Comparison of ENCODE assay signal across 1 worm cellular context in genomic region chrII:9892409-9892808, ce11.
TF ChIP-seq lines count a peak whose summit lies in the region.

Gene C08H9.16 (plus strand): TSS chrII:9892778.

TF ChIP-seq in whole organism, L1 larva, 84 proteins besides CTCF, POLR2A, EP300 and RAD21 (continued from another document):
- TF ChIP-seq zip-4 (GFP tag; optimal IDR thresholded peaks at IDR 0.05; lab: Kevin White, UChicago) (no peak), ceh-90 (tag; optimal IDR thresholded peaks at IDR 0.05; lab: Kevin White, UChicago) (no peak), irx-1 (tag; optimal IDR thresholded peaks at IDR 0.05; lab: Kevin White, UChicago) (peak; percentile 1), ztf-4 (tag; optimal IDR thresholded peaks at IDR 0.05; lab: Kevin White, UChicago) (peak; percentile 28), nhr-84 (tag; optimal IDR thresholded peaks at IDR 0.05; lab: Kevin White, UChicago) (no peak), nhr-47 (tag; optimal IDR thresholded peaks at IDR 0.05; lab: Kevin White, UChicago) (no peak), unc-30 (tag; optimal IDR thresholded peaks at IDR 0.05; lab: Kevin White, UChicago) (no peak), snu-23 (GFP tag; optimal IDR thresholded peaks at IDR 0.05; lab: Kevin White, UChicago) (no peak), nhr-77 (tag; optimal IDR thresholded peaks at IDR 0.05; lab: Kevin White, UChicago) (no peak), hlh-4 (tag; optimal IDR thresholded peaks at IDR 0.05; lab: Kevin White, UChicago) (no peak), lin-13 (GFP tag; optimal IDR thresholded peaks at IDR 0.05; lab: Kevin White, UChicago) (no peak), jun-1 (tag; optimal IDR thresholded peaks at IDR 0.05; lab: Kevin White, UChicago) (no peak), lir-3 (tag; optimal IDR thresholded peaks at IDR 0.05; lab: Kevin White, UChicago; ENCODE audit: poor library complexity) (no peak), ceh-8 (GFP tag; optimal IDR thresholded peaks at IDR 0.05; lab: Kevin White, UChicago) (no peak), egl-13 (tag; optimal IDR thresholded peaks at IDR 0.05; lab: Kevin White, UChicago) (no peak), lin-35 (GFP tag; optimal IDR thresholded peaks at IDR 0.05; lab: Kevin White, UChicago) (peak; percentile 30 to 71), ets-5 (GFP tag; IDR thresholded peaks at IDR 0.05; lab: Robert Waterston, UW) (no peak), C04F5.9 (tag; optimal IDR thresholded peaks at IDR 0.05; lab: Kevin White, UChicago) (no peak), fkh-4 (tag; optimal IDR thresholded peaks at IDR 0.05; lab: Kevin White, UChicago; ENCODE audit: borderline replicate concordance) (no peak), unc-98 (GFP tag; IDR thresholded peaks at IDR 0.05; lab: Robert Waterston, UW) (no peak), elt-2 (tag; optimal IDR thresholded peaks at IDR 0.05; lab: Kevin White, UChicago) (no peak), hlh-17 (GFP tag; optimal IDR thresholded peaks at IDR 0.05; lab: Kevin White, UChicago; ENCODE audit: borderline replicate concordance) (no peak), mef-2 (tag; optimal IDR thresholded peaks at IDR 0.05; lab: Kevin White, UChicago) (no peak), tlp-1 (tag; optimal IDR thresholded peaks at IDR 0.05; lab: Kevin White, UChicago) (no peak), zag-1 (tag; optimal IDR thresholded peaks at IDR 0.05; lab: Kevin White, UChicago) (no peak), nhr-20 (tag; optimal IDR thresholded peaks at IDR 0.05; lab: Kevin White, UChicago) (peak; percentile 7), elt-3 (tag; optimal IDR thresholded peaks at IDR 0.05; lab: Kevin White, UChicago) (peak in 1 of 6 experiments; percentile 68), nhr-11 (tag; optimal IDR thresholded peaks at IDR 0.05; lab: Kevin White, UChicago) (no peak), fkh-10 (GFP tag; optimal IDR thresholded peaks at IDR 0.05; lab: Kevin White, UChicago) (no peak), hpl-2 (GFP tag; optimal IDR thresholded peaks at IDR 0.05; lab: Kevin White, UChicago) (no peak), nhr-76 (tag; optimal IDR thresholded peaks at IDR 0.05; lab: Kevin White, UChicago) (no peak), vab-15 (tag; optimal IDR thresholded peaks at IDR 0.05; lab: Kevin White, UChicago) (no peak), ceh-63 (GFP tag; optimal IDR thresholded peaks at IDR 0.05; lab: Kevin White, UChicago) (no peak), lin-14 (GFP tag; optimal IDR thresholded peaks at IDR 0.05; lab: Kevin White, UChicago) (peak; percentile 38), lin-39 (tag; optimal IDR thresholded peaks at IDR 0.05; lab: Kevin White, UChicago) (no peak), mdl-1 (tag; optimal IDR thresholded peaks at IDR 0.05; lab: Kevin White, UChicago) (no peak), unc-62 (GFP tag; optimal IDR thresholded peaks at IDR 0.05; lab: Kevin White, UChicago) (no peak), ceh-88 (GFP tag; IDR thresholded peaks at IDR 0.05; lab: Robert Waterston, UW) (no peak), ama-1 (optimal IDR thresholded peaks at IDR 0.05; lab: Kevin White, UChicago) (no peak), ces-1 (GFP tag; optimal IDR thresholded peaks at IDR 0.05; lab: Kevin White, UChicago) (no peak), skn-1 (tag; optimal IDR thresholded peaks at IDR 0.05; lab: Kevin White, UChicago) (peak; percentile 58), unc-130 (tag; optimal IDR thresholded peaks at IDR 0.05; lab: Kevin White, UChicago) (no peak), C34B4.2 (tag; optimal IDR thresholded peaks at IDR 0.05; lab: Kevin White, UChicago) (no peak), nhr-28 (tag; optimal IDR thresholded peaks at IDR 0.05; lab: Kevin White, UChicago) (no peak), pqm-1 (tag; optimal IDR thresholded peaks at IDR 0.05; lab: Kevin White, UChicago) (no peak), mep-1 (tag; optimal IDR thresholded peaks at IDR 0.05; lab: Kevin White, UChicago) (peak; percentile 46), aly-2 (tag; optimal IDR thresholded peaks at IDR 0.05; lab: Kevin White, UChicago) (no peak), nhr-237 (tag; optimal IDR thresholded peaks at IDR 0.05; lab: Kevin White, UChicago) (no peak), sptf-1 (tag; optimal IDR thresholded peaks at IDR 0.05; lab: Kevin White, UChicago) (no peak), snpc-4 (tag; optimal IDR thresholded peaks at IDR 0.05; lab: Kevin White, UChicago) (no peak), mab-9 (GFP tag; IDR thresholded peaks at IDR 0.05; lab: Robert Waterston, UW) (no peak)
